Worm (Caenorhabditis elegans): Measurements from ENCODE around the gene fbxa-209.

DNA sequence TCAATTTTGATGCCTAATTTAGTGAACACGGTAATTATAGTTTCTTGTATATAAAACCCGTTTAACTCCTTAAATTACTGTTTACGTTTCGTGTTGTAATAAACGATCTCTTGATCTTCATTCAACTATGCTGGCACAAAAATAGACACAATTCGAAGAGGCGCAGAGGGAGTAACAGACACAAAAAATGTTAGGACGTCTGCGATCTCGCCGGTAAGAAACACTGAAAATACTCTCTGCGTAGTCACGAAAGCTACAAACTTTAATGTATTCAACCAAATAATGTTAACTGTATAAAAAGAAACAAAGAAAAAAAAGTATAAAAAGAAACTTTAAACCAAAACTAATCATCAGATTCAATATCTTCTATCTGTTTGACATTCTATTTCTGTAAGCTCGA, 46.0 kb downstream of the fbxa-209 start, which contains the start of gene dhs-23:
- TF ChIP-seq nhr-80 (tag; optimal IDR thresholded peaks at IDR 0.05) (peak; percentile 11), lin-35 (GFP tag; optimal IDR thresholded peaks at IDR 0.05) (no peak), hmg-1.2 (GFP tag; IDR thresholded peaks at IDR 0.05) (no peak; the same call in 1 of the 2 replicates), hlh-12 (tag; optimal IDR thresholded peaks at IDR 0.05) (no peak), lir-1 (GFP tag; conservative IDR thresholded peaks at IDR 0.05) (no peak), F49E8.2 (tag; optimal IDR thresholded peaks at IDR 0.05; ENCODE audit: insufficient read depth) (no peak), unc-62 (GFP tag; optimal IDR thresholded peaks at IDR 0.05) (no peak), fkh-3 (tag; optimal IDR thresholded peaks at IDR 0.05) (no peak), ztf-3 (GFP tag; optimal IDR thresholded peaks at IDR 0.05) (no peak), F55B11.4 (tag; optimal IDR thresholded peaks at IDR 0.05; ENCODE audit: borderline replicate concordance, insufficient read depth) (no peak), sptf-2 (GFP tag; optimal IDR thresholded peaks at IDR 0.05) (no peak), F37B4.10 (GFP tag; IDR thresholded peaks at IDR 0.05) (no peak), dox-1 (GFP tag; IDR thresholded peaks at IDR 0.05) (no peak), ztf-28 (GFP tag; IDR thresholded peaks at IDR 0.05) (no peak)
